Fruit fly (Drosophila melanogaster) whole organism, embryonic: Measurements from ENCODE around the gene Neurochondrin.

Experiments used
- ATbp ChIP-seq: fragments of 200-800 bp; sonication (Bioruptor generic); optimal IDR thresholded peaks from 2 replicates; lab custom pipeline; 2017; ENCODE audit warnings: missing biosample characterization, mild to moderate bottlenecking, missing genetic modification characterization, missing genetic modification reagents
- Asciz ChIP-seq: fragments of 200-800 bp; sonication (Bioruptor generic); optimal IDR thresholded peaks from 2 replicates; lab custom pipeline; 2017; ENCODE audit warnings: missing biosample characterization, mild to moderate bottlenecking, missing genetic modification characterization, missing genetic modification reagents
- Awh ChIP-seq: fragments of 200-800 bp; sonication (Bioruptor generic); IDR thresholded peaks from 2 replicates; pipeline ENCODE4, ENCODE4 v1.3.6; 2022; ENCODE audit warnings: missing biosample characterization, missing genetic modification characterization
- B-H1 ChIP-seq: fragments of 200-800 bp; sonication (Bioruptor generic); IDR thresholded peaks from 3 replicates; pipeline ENCODE4 v1.3.6; 2022; ENCODE audit warnings: missing biosample characterization, missing genetic modification characterization
- BtbVII ChIP-seq: fragments of 200-800 bp; sonication (Bioruptor generic); optimal IDR thresholded peaks from 3 replicates; lab custom pipeline; 2017; ENCODE audit warnings: missing biosample characterization, mild to moderate bottlenecking, missing genetic modification characterization
- CG11085 ChIP-seq: fragments of 200-800 bp; sonication (Bioruptor generic); IDR thresholded peaks from 2 replicates; pipeline ENCODE4 v1.3.6; 2022; ENCODE audit warnings: missing biosample characterization, missing genetic modification characterization
- CG11695 ChIP-seq: fragments of 200-800 bp; sonication (Bioruptor generic); IDR thresholded peaks from 3 replicates; pipeline ENCODE4 v1.3.6; 2022; ENCODE audit warnings: missing biosample characterization, missing genetic modification characterization
- CG13123 ChIP-seq: fragments of 200-800 bp; sonication (Bioruptor generic); optimal IDR thresholded peaks from 2 replicates; lab custom pipeline; 2016; ENCODE audit warnings: missing biosample characterization, missing genetic modification characterization
- CG13287 ChIP-seq: fragments of 200-800 bp; sonication (Bioruptor generic); IDR thresholded peaks from 2 replicates; pipeline ENCODE4 v1.3.6; 2022; ENCODE audit warnings: missing biosample characterization, missing genetic modification characterization; ENCODE audit not compliant: partially characterized antibody
- CG13624 ChIP-seq: fragments of 200-800 bp; sonication (Bioruptor generic); optimal IDR thresholded peaks from 2 replicates; lab custom pipeline; 2016; ENCODE audit warnings: missing biosample characterization, missing genetic modification characterization
- CG18619 ChIP-seq: fragments of 200-800 bp; sonication (Bioruptor generic); optimal IDR thresholded peaks from 3 replicates; lab custom pipeline; 2017; ENCODE audit warnings: missing biosample characterization, mild to moderate bottlenecking, missing genetic modification characterization
- CG34376 ChIP-seq: fragments of 200-800 bp; sonication (Bioruptor generic); optimal IDR thresholded peaks from 2 replicates; lab custom pipeline; 2018; ENCODE audit warnings: missing biosample characterization, mild to moderate bottlenecking, missing genetic modification characterization
- CG3847 ChIP-seq: fragments of 200-800 bp; sonication (Bioruptor generic); IDR thresholded peaks from 2 replicates; pipeline ENCODE4 v1.3.6; 2022; ENCODE audit warnings: missing biosample characterization, missing genetic modification characterization
- CG4820 ChIP-seq: fragments of 200-800 bp; sonication (Bioruptor generic); optimal IDR thresholded peaks from 3 replicates; lab custom pipeline; 2016; ENCODE audit warnings: missing biosample characterization, missing genetic modification characterization
- CG6683 ChIP-seq: fragments of 200-800 bp; sonication (Bioruptor generic); optimal IDR thresholded peaks from 2 replicates; lab custom pipeline; 2017; ENCODE audit warnings: missing biosample characterization, mild to moderate bottlenecking, missing genetic modification characterization, missing genetic modification reagents
- CG7271 ChIP-seq: fragments of 200-800 bp; sonication (Bioruptor generic); optimal IDR thresholded peaks from 2 replicates; lab custom pipeline; 2018; ENCODE audit warnings: missing biosample characterization, mild to moderate bottlenecking, missing genetic modification characterization, moderate library complexity
- CG7987 ChIP-seq: fragments of 200-800 bp; sonication (Bioruptor generic); optimal IDR thresholded peaks from 2 replicates; lab custom pipeline; 2018; ENCODE audit warnings: missing biosample characterization, mild to moderate bottlenecking, missing genetic modification characterization, moderate library complexity
- CG9797 ChIP-seq: fragments of 200-800 bp; sonication (Bioruptor generic); optimal IDR thresholded peaks from 3 replicates; lab custom pipeline; 2018; ENCODE audit warnings: missing biosample characterization, mild to moderate bottlenecking, missing genetic modification characterization
- Chrac-16 ChIP-seq: fragments of 200-800 bp; sonication (Bioruptor generic); optimal IDR thresholded peaks from 3 replicates; lab custom pipeline; 2016; ENCODE audit warnings: missing biosample characterization, missing genetic modification characterization
- CoRest ChIP-seq: fragments of 200-800 bp; sonication (Bioruptor generic); optimal IDR thresholded peaks from 3 replicates; lab custom pipeline; 2018; ENCODE audit warnings: missing biosample characterization, mild to moderate bottlenecking, missing genetic modification characterization, moderate library complexity
- Dek ChIP-seq: fragments of 200-800 bp; sonication (Bioruptor generic); optimal IDR thresholded peaks from 3 replicates; lab custom pipeline; 2019; ENCODE audit warnings: missing biosample characterization, mild to moderate bottlenecking, missing genetic modification characterization, moderate library complexity
- Dip2 ChIP-seq: fragments of 200-800 bp; sonication (Bioruptor generic); IDR thresholded peaks from 2 replicates; pipeline ENCODE4 v1.3.6; 2022; ENCODE audit warnings: missing biosample characterization, missing genetic modification characterization
- Doc3 ChIP-seq: fragments of 200-800 bp; sonication (Bioruptor generic); IDR thresholded peaks from 3 replicates; pipeline ENCODE4 v1.3.6; 2022; ENCODE audit warnings: missing biosample characterization, missing genetic modification characterization; ENCODE audit not compliant: partially characterized antibody
- E2f1 ChIP-seq: fragments of 200-800 bp; sonication (Bioruptor generic); IDR thresholded peaks from 2 replicates; pipeline ENCODE4 v1.3.6; 2022; ENCODE audit warnings: missing biosample characterization, missing genetic modification characterization
- H2.0 ChIP-seq: fragments of 200-800 bp; sonication (Bioruptor generic); IDR thresholded peaks from 2 replicates; pipeline ENCODE4 v1.3.6; 2022; ENCODE audit warnings: missing biosample characterization, missing genetic modification characterization
- Hey ChIP-seq: fragments of 200-800 bp; sonication (Bioruptor generic); optimal IDR thresholded peaks from 3 replicates; lab custom pipeline; 2018; ENCODE audit warnings: missing biosample characterization, mild to moderate bottlenecking, missing genetic modification characterization
- HmgZ ChIP-seq: fragments of 200-800 bp; sonication (Bioruptor generic); optimal IDR thresholded peaks from 2 replicates; lab custom pipeline; 2018; ENCODE audit warnings: missing biosample characterization, mild to moderate bottlenecking, missing genetic modification characterization
- Lpt ChIP-seq: fragments of >200 bp; optimal IDR thresholded peaks from 2 replicates; lab custom pipeline; 2018; ENCODE audit warnings: missing biosample characterization, missing genetic modification characterization
- Med ChIP-seq: fragments of 200-800 bp; sonication (Bioruptor generic); peaks from one replicate; lab custom pipeline; 2016; ENCODE audit warnings: missing biosample characterization, missing genetic modification characterization, mild to moderate bottlenecking, inconsistent platforms, moderate library complexity
- Neu2 ChIP-seq: fragments of 200-800 bp; sonication (Bioruptor generic); optimal IDR thresholded peaks from 3 replicates; lab custom pipeline; 2016; ENCODE audit warnings: missing biosample characterization, missing genetic modification characterization, borderline replicate concordance
- PHDP ChIP-seq: fragments of 200-800 bp; sonication (Bioruptor generic); optimal IDR thresholded peaks from 3 replicates; lab custom pipeline; 2018; ENCODE audit warnings: missing biosample characterization, mild to moderate bottlenecking, missing genetic modification characterization, moderate library complexity
- Sry-β ChIP-seq: fragments of 200-800 bp; sonication (Bioruptor generic); optimal IDR thresholded peaks from 2 replicates; lab custom pipeline; 2018; ENCODE audit warnings: missing biosample characterization, mild to moderate bottlenecking, missing genetic modification characterization, moderate library complexity
- Taf1 ChIP-seq: fragments of 200-800 bp; sonication (Bioruptor generic); IDR thresholded peaks from 2 replicates; pipeline ENCODE4 v1.3.6; 2022; ENCODE audit warnings: missing biosample characterization, missing genetic modification characterization
- ac ChIP-seq: fragments of 200-800 bp; sonication (Bioruptor generic); optimal IDR thresholded peaks from 3 replicates; lab custom pipeline; 2017; ENCODE audit warnings: missing biosample characterization, mild to moderate bottlenecking, missing genetic modification characterization
- bcd ChIP-seq: fragments of 200-800 bp; sonication (Bioruptor generic); optimal IDR thresholded peaks from 2 replicates; lab custom pipeline; 2017; ENCODE audit warnings: missing biosample characterization, mild to moderate bottlenecking, missing genetic modification characterization
- cwo ChIP-seq: fragments of 200-800 bp; sonication (Bioruptor generic); optimal IDR thresholded peaks from 3 replicates; lab custom pipeline; 2017; ENCODE audit warnings: missing biosample characterization, missing genetic modification characterization, mild to moderate bottlenecking, moderate library complexity, missing genetic modification reagents
- disco-r ChIP-seq: fragments of 200-800 bp; sonication (Bioruptor generic); optimal IDR thresholded peaks from 2 replicates; lab custom pipeline; 2016; ENCODE audit warnings: missing biosample characterization, missing genetic modification characterization
- dysf ChIP-seq: fragments of 200-800 bp; sonication (Bioruptor generic); IDR thresholded peaks from 3 replicates; pipeline ENCODE4 v1.3.6; 2022; ENCODE audit warnings: missing biosample characterization, missing genetic modification characterization
- fru ChIP-seq: fragments of >200 bp; optimal IDR thresholded peaks from 2 replicates; lab custom pipeline; 2017
- gcm ChIP-seq: fragments of 200-800 bp; sonication (Bioruptor generic); optimal IDR thresholded peaks from 2 replicates; lab custom pipeline; 2019; ENCODE audit warnings: missing biosample characterization, mild to moderate bottlenecking, missing genetic modification characterization, moderate library complexity
- grau ChIP-seq: fragments of 200-800 bp; optimal IDR thresholded peaks from 3 replicates; lab custom pipeline; 2019; ENCODE audit warnings: missing biosample characterization, mild to moderate bottlenecking, missing genetic modification characterization, moderate library complexity
- hb ChIP-seq: fragments of 200-800 bp; sonication (Bioruptor generic); IDR thresholded peaks from 3 replicates; pipeline ENCODE4 v1.3.6; 2022; ENCODE audit warnings: missing biosample characterization, missing genetic modification characterization; ENCODE audit not compliant: partially characterized antibody
- klu ChIP-seq: fragments of 200-800 bp; sonication (Bioruptor generic); IDR thresholded peaks from 2 replicates; pipeline ENCODE4 v1.3.6; 2022; ENCODE audit warnings: missing biosample characterization, missing genetic modification characterization
- lab ChIP-seq: fragments of 200-800 bp; sonication (Bioruptor generic); optimal IDR thresholded peaks from 3 replicates; lab custom pipeline; 2017; ENCODE audit warnings: missing biosample characterization, missing genetic modification characterization, mild to moderate bottlenecking, moderate library complexity, missing genetic modification reagents
- lola ChIP-seq, 3 experiments: fragments of >200 bp in 2 of 3; fragments of 200-800 bp in 1 of 3; sonication (Bioruptor generic) in 1 of 3; optimal IDR thresholded peaks; 2 replicates each; lab custom pipeline; 2017 to 2019; ENCODE audit warnings: missing biosample characterization in 3 of 3, missing genetic modification characterization in 3 of 3, mild to moderate bottlenecking in 1 of 3, moderate library complexity in 1 of 3
- pum ChIP-seq: fragments of 200-800 bp; sonication (Bioruptor generic); optimal IDR thresholded peaks from 2 replicates; lab custom pipeline; 2016; ENCODE audit warnings: missing biosample characterization, missing genetic modification characterization
- ranshi ChIP-seq: fragments of 200-800 bp; sonication (Bioruptor generic); IDR thresholded peaks from 2 replicates; pipeline ENCODE4 v1.3.6; 2022; ENCODE audit warnings: missing biosample characterization, missing genetic modification characterization
- rib ChIP-seq: fragments of 200-800 bp; sonication (Bioruptor generic); IDR thresholded peaks from 2 replicates; pipeline ENCODE4 v1.3.6; 2022; ENCODE audit warnings: missing biosample characterization, missing genetic modification characterization
- sc ChIP-seq, 3 experiments: fragments of >200 bp in 2 of 3; fragments of 200-800 bp in 1 of 3; sonication (Bioruptor generic) in 1 of 3; optimal IDR thresholded peaks; 2 replicates in 2 of 3; 3 replicates in 1 of 3; lab custom pipeline; 2017; ENCODE audit warnings: mild to moderate bottlenecking in 1 of 3, missing biosample characterization in 1 of 3, missing genetic modification characterization in 1 of 3, missing genetic modification reagents in 1 of 3
- sqz ChIP-seq: fragments of 200-800 bp; sonication (Bioruptor generic); optimal IDR thresholded peaks from 3 replicates; lab custom pipeline; 2018; ENCODE audit warnings: missing biosample characterization, mild to moderate bottlenecking, missing genetic modification characterization
- tgo ChIP-seq: fragments of 200-800 bp; sonication (Bioruptor generic); IDR thresholded peaks from 3 replicates; pipeline ENCODE4 v1.3.6; 2022; ENCODE audit warnings: missing biosample characterization, missing genetic modification characterization

The Neurochondrin gene

DNA sequence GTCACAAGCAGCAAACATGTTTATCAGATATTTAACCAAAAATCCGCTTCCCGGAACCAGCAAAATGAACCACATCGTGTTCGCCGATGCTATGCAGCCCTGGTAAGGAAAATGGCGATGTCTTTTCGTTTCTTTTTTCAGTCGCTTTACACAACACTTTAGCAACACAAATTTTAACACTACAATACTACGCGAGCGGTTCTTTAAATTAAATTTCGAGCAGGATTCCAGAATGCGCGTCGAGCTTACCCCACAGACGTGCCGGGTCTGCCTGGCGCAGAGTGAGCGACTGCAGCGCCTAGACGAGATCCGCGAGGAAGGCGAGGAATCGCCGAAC lies 11.2 kb upstream of the Neurochondrin start, which contains the start of gene Zif (continued):
- TF ChIP-seq Dip2 (GFP tag; lab: Robert Waterston, UW) (no peak), klu (GFP tag; lab: Robert Waterston, UW) (no peak), Dek (tag; lab: Kevin White, UChicago) (no peak), CG18619 (GFP tag; lab: Kevin White, UChicago) (no peak), ATbp (GFP tag; lab: Kevin White, UChicago) (no peak), bcd (GFP tag; lab: Kevin White, UChicago) (no peak), CG7271 (tag; lab: Kevin White, UChicago) (no peak), Lpt (GFP tag; lab: Kevin White, UChicago) (no peak), Sry-β (GFP tag; lab: Kevin White, UChicago) (no peak), fru (lab: Kevin White, UChicago) (no peak), tgo (GFP tag; lab: Robert Waterston, UW) (no peak), ranshi (GFP tag; lab: Robert Waterston, UW) (no peak), CG13123 (GFP tag; lab: Kevin White, UChicago) (no peak), CG6683 (GFP tag; lab: Kevin White, UChicago) (no peak), B-H1 (no peak), Asciz (GFP tag; lab: Kevin White, UChicago) (no peak), grau (no peak), CG7987 (GFP tag; lab: Kevin White, UChicago) (peak; percentile 45), ac (GFP tag; lab: Kevin White, UChicago) (no peak), CG13624 (GFP tag; lab: Kevin White, UChicago) (peak; percentile 46), CG4820 (no peak), CG11085 (GFP tag; lab: Robert Waterston, UW) (peak; percentile 56), gcm (GFP tag; lab: Kevin White, UChicago) (no peak), rib (peak; percentile 51; the same call in 1 of the 2 replicates), CG11695 (GFP tag; lab: Robert Waterston, UW) (no peak), dysf (no peak; the same call in 1 of the 3 replicates), E2f1 (0 out of 2 replicates have a peak, but pooled peaks have one; percentile 18), Neu2 (GFP tag; lab: Kevin White, UChicago) (no peak), CG34376 (no peak), hb (no peak), lab (GFP tag; lab: Kevin White, UChicago) (no peak), CG3847 (GFP tag; lab: Robert Waterston, UW) (peak; percentile 64), Hey (tag; lab: Kevin White, UChicago) (no peak), Doc3 (GFP tag; lab: Robert Waterston, UW) (0 out of 3 replicates have a peak, but pooled peaks have one; percentile 16), disco-r (GFP tag; lab: Kevin White, UChicago) (no peak), CoRest (tag; lab: Kevin White, UChicago) (peak; percentile 29), sc (optimal IDR thresholded peaks at IDR 0.05; lab: Kevin White, UChicago) (no peak), sc (GFP tag; optimal IDR thresholded peaks at IDR 0.05; lab: Kevin White, UChicago) (no peak), lola (GFP tag; optimal IDR thresholded peaks at IDR 0.05; lab: Kevin White, UChicago) (no peak), BtbVII (GFP tag; lab: Kevin White, UChicago) (no peak), H2.0 (GFP tag; lab: Robert Waterston, UW) (peak; percentile 50), CG9797 (GFP tag; lab: Kevin White, UChicago) (no peak), PHDP (tag; lab: Kevin White, UChicago) (no peak), sqz (GFP tag; lab: Kevin White, UChicago) (no peak), Taf1 (no peak), Awh (no peak), CG13287 (GFP tag; lab: Robert Waterston, UW) (peak; percentile 30; the same call in 1 of the 2 replicates), cwo (GFP tag; lab: Kevin White, UChicago) (no peak), pum (GFP tag; lab: Kevin White, UChicago) (peak; percentile 35), Med (GFP tag; lab: Kevin White, UChicago) (peak; percentile 95), Chrac-16 (peak; percentile 1), HmgZ (peak; percentile 67)
